Worm (Caenorhabditis elegans) whole organism, young adult: ENCODE results near the gene ash-2.
A peak's percentile ranks its signal among the peaks of the same experiment; 100 is the strongest.

ENCODE experiments used
- B0261.1 ChIP-seq: sonication (generic microtip); optimal IDR thresholded peaks from 2 replicates; lab custom pipeline; 2016; ENCODE audit warnings: mild to moderate bottlenecking, missing genetic modification characterization, moderate library complexity, missing compliant biosample characterization
- D2030.7 ChIP-seq: fragments of 200-800 bp; sonication (Bioruptor generic); IDR thresholded peaks from 2 replicates; pipeline ENCODE4 v1.3.6; 2022; ENCODE audit warnings: missing genetic modification reagents, missing genetic modification characterization, missing compliant biosample characterization
- F22D6.2 ChIP-seq: sonication (generic microtip); optimal IDR thresholded peaks from 2 replicates; lab custom pipeline; 2016; ENCODE audit warnings: mild to moderate bottlenecking, missing genetic modification characterization, missing compliant biosample characterization
- F39B2.1 ChIP-seq: fragments of 200-800 bp; sonication (Bioruptor generic); IDR thresholded peaks from 2 replicates; pipeline ENCODE4 v1.3.6; 2022; ENCODE audit warnings: missing genetic modification reagents, missing genetic modification characterization, missing compliant biosample characterization
- F52B5.7 ChIP-seq: sonication (generic microtip); optimal IDR thresholded peaks from 2 replicates; lab custom pipeline; 2016; ENCODE audit warnings: mild to moderate bottlenecking, missing genetic modification characterization, missing compliant biosample characterization
- Y53F4B.3 ChIP-seq: fragments of 200-800 bp; sonication (Bioruptor generic); IDR thresholded peaks from 2 replicates; pipeline ENCODE4 v1.3.6; 2022; ENCODE audit warnings: missing genetic modification reagents, missing genetic modification characterization, missing compliant biosample characterization
- Y79H2A.3 ChIP-seq: fragments of 200-800 bp; sonication (Bioruptor generic); conservative IDR thresholded peaks from 2 replicates; pipeline ENCODE4 v1.3.6; 2022; ENCODE audit warnings: missing genetic modification reagents, missing genetic modification characterization, missing compliant biosample characterization
- Y95B8A.8 ChIP-seq: fragments of 200-800 bp; sonication (Bioruptor generic); IDR thresholded peaks from 2 replicates; pipeline ENCODE4 v1.3.6; 2022; ENCODE audit warnings: missing genetic modification reagents, missing genetic modification characterization, missing compliant biosample characterization
- ama-1 ChIP-seq, 3 experiments: fragments of 150-350 bp in 1 of 3; sonication (generic microtip) in 2 of 3; optimal IDR thresholded peaks; 2 replicates each; lab custom pipeline; 2014 to 2018; ENCODE audit warnings: missing biosample characterization in 2 of 3, missing genetic modification characterization in 2 of 3, missing genetic modification reagents in 2 of 3
- atf-7 ChIP-seq: sonication (generic microtip); optimal IDR thresholded peaks from 2 replicates; lab custom pipeline; 2017; ENCODE audit warnings: mild to moderate bottlenecking, missing genetic modification characterization, missing compliant biosample characterization
- attf-5 ChIP-seq: fragments of 200-800 bp; sonication (Bioruptor generic); optimal IDR thresholded peaks from 2 replicates; lab custom pipeline; 2018; ENCODE audit warnings: mild to moderate bottlenecking, missing genetic modification characterization, missing compliant biosample characterization
- attf-6 ChIP-seq: fragments of 200-800 bp; sonication (Bioruptor generic); IDR thresholded peaks from 2 replicates; pipeline ENCODE4 v1.3.6; 2022; ENCODE audit warnings: missing genetic modification reagents, missing genetic modification characterization, missing compliant biosample characterization
- bed-2 ChIP-seq: fragments of 200-800 bp; sonication (Bioruptor generic); IDR thresholded peaks from 2 replicates; pipeline ENCODE4 v1.3.6; 2022; ENCODE audit warnings: missing genetic modification reagents, missing genetic modification characterization, missing compliant biosample characterization
- ceh-40 ChIP-seq: fragments of 200-800 bp; sonication (Bioruptor generic); IDR thresholded peaks from 2 replicates; pipeline ENCODE4 v1.3.6; 2022; ENCODE audit warnings: missing genetic modification characterization, missing compliant biosample characterization
- ceh-79 ChIP-seq: sonication (generic microtip); optimal IDR thresholded peaks from 2 replicates; lab custom pipeline; 2017; ENCODE audit warnings: mild to moderate bottlenecking, missing genetic modification characterization, missing compliant biosample characterization
- die-1 ChIP-seq: sonication (generic microtip); optimal IDR thresholded peaks from 2 replicates; lab custom pipeline; 2016; ENCODE audit warnings: missing genotype, mild to moderate bottlenecking, missing genetic modification characterization, missing compliant biosample characterization
- efl-1 ChIP-seq: fragments of 150-350 bp; optimal IDR thresholded peaks from 2 replicates; lab custom pipeline; 2014; ENCODE audit warnings: missing biosample characterization, missing genetic modification reagents, missing genetic modification characterization
- egl-18 ChIP-seq: fragments of 200-800 bp; sonication (Bioruptor generic); IDR thresholded peaks from 2 replicates; pipeline ENCODE4 v1.3.6; 2022; ENCODE audit warnings: missing genetic modification reagents, missing genetic modification characterization, missing compliant biosample characterization
- egl-44 ChIP-seq: fragments of 200-800 bp; sonication (Bioruptor generic); IDR thresholded peaks from 2 replicates; pipeline ENCODE4 v1.3.6; 2022; ENCODE audit warnings: missing genetic modification reagents, missing genetic modification characterization, missing compliant biosample characterization
- ets-4 ChIP-seq: fragments of 200-800 bp; sonication (Bioruptor generic); optimal IDR thresholded peaks from 2 replicates; lab custom pipeline; 2018; ENCODE audit warnings: mild to moderate bottlenecking, missing genetic modification characterization, missing compliant biosample characterization
- him-1 ChIP-seq: sonication (generic microtip); optimal IDR thresholded peaks from 2 replicates; lab custom pipeline; 2016; ENCODE audit warnings: missing genotype, missing genetic modification reagents, missing genetic modification characterization, missing compliant biosample characterization
- hlh-26 ChIP-seq: fragments of 200-800 bp; sonication (Bioruptor generic); conservative IDR thresholded peaks from 2 replicates; pipeline ENCODE4 v1.3.6; 2022; ENCODE audit warnings: missing genetic modification reagents, missing genetic modification characterization, missing compliant biosample characterization
- hmg-1.2 ChIP-seq: fragments of 200-800 bp; sonication (Bioruptor generic); IDR thresholded peaks from 2 replicates; pipeline ENCODE4 v1.3.6; 2022; ENCODE audit warnings: missing genetic modification reagents, missing genetic modification characterization, missing compliant biosample characterization
- hrde-1 ChIP-seq: sonication (generic microtip); optimal IDR thresholded peaks from 2 replicates; lab custom pipeline; 2016; ENCODE audit warnings: missing genetic modification characterization, mild to moderate bottlenecking, missing compliant biosample characterization, moderate library complexity, missing genotype, missing genetic modification reagents, borderline replicate concordance
- lag-1 ChIP-seq: fragments of 200-800 bp; sonication (Bioruptor generic); IDR thresholded peaks from 2 replicates; pipeline ENCODE4 v1.3.6; 2022; ENCODE audit warnings: missing genetic modification reagents, missing genetic modification characterization, missing compliant biosample characterization
- lin-26 ChIP-seq: fragments of 200-800 bp; sonication (Bioruptor generic); IDR thresholded peaks from 2 replicates; pipeline ENCODE4 v1.3.6; 2022; ENCODE audit warnings: missing genetic modification reagents, missing genetic modification characterization, missing compliant biosample characterization
- lsy-27 ChIP-seq: sonication (generic microtip); optimal IDR thresholded peaks from 2 replicates; lab custom pipeline; 2017; ENCODE audit warnings: missing genetic modification characterization, mild to moderate bottlenecking, missing compliant biosample characterization, antibody characterized with exemption, missing genotype, borderline replicate concordance; ENCODE audit not compliant: insufficient read depth
- madf-10 ChIP-seq: sonication (generic microtip); optimal IDR thresholded peaks from 2 replicates; lab custom pipeline; 2016; ENCODE audit warnings: mild to moderate bottlenecking, missing genetic modification characterization, missing compliant biosample characterization
- mcd-1 ChIP-seq: fragments of 200-800 bp; sonication (Bioruptor generic); IDR thresholded peaks from 2 replicates; pipeline ENCODE4 v1.3.6; 2022; ENCODE audit warnings: missing genetic modification reagents, missing genetic modification characterization, missing compliant biosample characterization
- nfya-1 ChIP-seq: sonication (generic microtip); optimal IDR thresholded peaks from 2 replicates; lab custom pipeline; 2017; ENCODE audit warnings: antibody characterized with exemption, missing compliant biosample characterization, missing genetic modification characterization, borderline replicate concordance; ENCODE audit not compliant: insufficient read depth
- nfya-2 ChIP-seq: fragments of 200-800 bp; sonication (Bioruptor generic); IDR thresholded peaks from 2 replicates; pipeline ENCODE4 v1.3.6; 2022; ENCODE audit warnings: missing genetic modification reagents, missing genetic modification characterization, missing compliant biosample characterization
- nfyb-1 ChIP-seq: fragments of 200-800 bp; sonication (Bioruptor generic); IDR thresholded peaks from 2 replicates; pipeline ENCODE4 v1.3.6; 2022; ENCODE audit warnings: missing genetic modification reagents, missing genetic modification characterization, missing compliant biosample characterization
- pha-4 ChIP-seq: fragments of 150-350 bp; sonication (generic microtip); optimal IDR thresholded peaks from 2 replicates; lab custom pipeline; 2014; ENCODE audit warnings: missing biosample characterization, missing genetic modification reagents, missing genetic modification characterization
- sea-2 ChIP-seq: fragments of 200-800 bp; sonication (Bioruptor generic); IDR thresholded peaks from 2 replicates; pipeline ENCODE4 v1.3.6; 2022; ENCODE audit warnings: missing genetic modification characterization, missing compliant biosample characterization
- snpc-1.1 ChIP-seq: sonication (generic microtip); optimal IDR thresholded peaks from 2 replicates; lab custom pipeline; 2017; ENCODE audit warnings: missing genetic modification characterization, mild to moderate bottlenecking, missing compliant biosample characterization, antibody characterized with exemption, moderate library complexity, missing genotype, missing genetic modification reagents; ENCODE audit not compliant: insufficient read depth
- snpc-1.3 ChIP-seq: sonication (generic microtip); optimal IDR thresholded peaks from 2 replicates; lab custom pipeline; 2017; ENCODE audit warnings: missing genetic modification characterization, mild to moderate bottlenecking, missing compliant biosample characterization, antibody characterized with exemption, moderate library complexity, missing genotype, missing genetic modification reagents; ENCODE audit not compliant: insufficient read depth
- snpc-4 ChIP-seq, 5 experiments: fragments of 150-350 bp in 1 of 5; sonication (generic microtip) in 4 of 5; optimal IDR thresholded peaks; 2 replicates each; lab custom pipeline; 2014 to 2018; ENCODE audit warnings: missing genetic modification characterization in 5 of 5, missing biosample characterization in 3 of 5, antibody characterized with exemption in 2 of 5, mild to moderate bottlenecking in 2 of 5, missing compliant biosample characterization in 2 of 5, missing genotype in 2 of 5, moderate library complexity in 2 of 5, missing genetic modification reagents in 1 of 5
- somi-1 ChIP-seq: fragments of 200-800 bp; sonication (Bioruptor generic); optimal IDR thresholded peaks from 2 replicates; lab custom pipeline; 2018; ENCODE audit warnings: mild to moderate bottlenecking, missing genetic modification characterization, missing compliant biosample characterization
- sptf-2 ChIP-seq: fragments of 200-800 bp; sonication (Bioruptor generic); optimal IDR thresholded peaks from 2 replicates; lab custom pipeline; 2018; ENCODE audit warnings: mild to moderate bottlenecking, missing genetic modification characterization, missing compliant biosample characterization
- tbp1 ChIP-seq: fragments of 200-800 bp; sonication (Bioruptor generic); optimal IDR thresholded peaks from 2 replicates; lab custom pipeline; 2018; ENCODE audit warnings: mild to moderate bottlenecking, missing genetic modification characterization, missing compliant biosample characterization
- tbx-9 ChIP-seq: sonication (generic microtip); optimal IDR thresholded peaks from 2 replicates; lab custom pipeline; 2016; ENCODE audit warnings: borderline replicate concordance, missing genetic modification characterization, inconsistent platforms, missing compliant biosample characterization
- unc-62 ChIP-seq: fragments of 150-350 bp; optimal IDR thresholded peaks from 2 replicates; lab custom pipeline; 2014; ENCODE audit warnings: missing biosample characterization, missing genetic modification reagents, missing genetic modification characterization
- ztf-18 ChIP-seq: sonication (generic microtip); optimal IDR thresholded peaks from 2 replicates; lab custom pipeline; 2016; ENCODE audit warnings: missing genotype, mild to moderate bottlenecking, missing genetic modification characterization, missing compliant biosample characterization
- ztf-25 ChIP-seq: fragments of 200-800 bp; sonication (Bioruptor generic); IDR thresholded peaks from 2 replicates; pipeline ENCODE4 v1.3.6; 2022; ENCODE audit warnings: missing genetic modification reagents, missing genetic modification characterization, missing compliant biosample characterization
- ztf-3 ChIP-seq: fragments of 200-800 bp; sonication (Bioruptor generic); optimal IDR thresholded peaks from 2 replicates; lab custom pipeline; 2018; ENCODE audit warnings: mild to moderate bottlenecking, missing genetic modification characterization, missing compliant biosample characterization

Gene ash-2

ce11 chrII:11960596-11961217 lies 18.9 kb upstream of the ash-2 start (continued):
- TF ChIP-seq pha-4 (tag; lab: Kevin White, UChicago) (no peak), sea-2 (GFP tag; lab: Robert Waterston, UW) (peak; percentile 96), hlh-26 (GFP tag; lab: Robert Waterston, UW) (peak; percentile 81; the same call in 1 of the 2 replicates), lsy-27 (peak; percentile 92), lin-26 (GFP tag; lab: Robert Waterston, UW) (peak; percentile 100), egl-44 (GFP tag; lab: Robert Waterston, UW) (peak; percentile 99), tbx-9 (tag; lab: Kevin White, UChicago) (peak; percentile 97), F52B5.7 (peak; percentile 99), Y53F4B.3 (peak; percentile 89), nfya-2 (GFP tag; lab: Robert Waterston, UW) (0 out of 2 replicates have a peak, but pooled peaks have one; percentile 79), ceh-79 (peak; percentile 97), atf-7 (tag; lab: Kevin White, UChicago) (peak; percentile 93), B0261.1 (tag; lab: Kevin White, UChicago) (peak; percentile 100), F39B2.1 (GFP tag; lab: Robert Waterston, UW) (peak; percentile 92), him-1 (tag; lab: Kevin White, UChicago) (peak; percentile 87), die-1 (tag; lab: Kevin White, UChicago) (peak; percentile 98), attf-5 (GFP tag; lab: Kevin White, UChicago) (peak; percentile 95), snpc-1.1 (tag; lab: Kevin White, UChicago) (peak; percentile 77), ztf-18 (peak; percentile 87), ama-1 (optimal IDR thresholded peaks at IDR 0.05; lab: Kevin White, UChicago) (no peak), ama-1 (GFP tag; optimal IDR thresholded peaks at IDR 0.05; lab: Kevin White, UChicago) (peak; percentile 90 to 96), mcd-1 (GFP tag; lab: Robert Waterston, UW) (peak; percentile 93), nfyb-1 (GFP tag; lab: Robert Waterston, UW) (peak; percentile 97), Y95B8A.8 (GFP tag; lab: Robert Waterston, UW) (peak; percentile 94), Y79H2A.3 (GFP tag; lab: Robert Waterston, UW) (peak; percentile 94), sptf-2 (GFP tag; lab: Kevin White, UChicago) (peak; percentile 99), ztf-25 (GFP tag; lab: Robert Waterston, UW) (peak; percentile 99), somi-1 (GFP tag; lab: Kevin White, UChicago) (peak; percentile 95), D2030.7 (GFP tag; lab: Robert Waterston, UW) (peak; percentile 96), efl-1 (GFP tag; lab: Kevin White, UChicago) (peak; percentile 49), snpc-1.3 (tag; lab: Kevin White, UChicago) (peak; percentile 96), hrde-1 (tag; lab: Kevin White, UChicago) (peak; percentile 97), madf-10 (tag; lab: Kevin White, UChicago) (peak; percentile 92), ztf-3 (GFP tag; lab: Kevin White, UChicago) (peak; percentile 84), ets-4 (peak; percentile 99), snpc-4 (GFP tag; optimal IDR thresholded peaks at IDR 0.05; lab: Kevin White, UChicago) (peak; percentile 88), snpc-4 (tag; optimal IDR thresholded peaks at IDR 0.05; lab: Kevin White, UChicago) (peak; percentile 14 to 85 (median 78)), attf-6 (GFP tag; lab: Robert Waterston, UW) (peak; percentile 89), hmg-1.2 (peak; percentile 92), tbp1 (GFP tag; lab: Kevin White, UChicago) (peak; percentile 100), F22D6.2 (tag; lab: Kevin White, UChicago) (peak; percentile 80), unc-62 (no peak), ceh-40 (GFP tag; lab: Robert Waterston, UW) (peak; percentile 96), egl-18 (GFP tag; lab: Robert Waterston, UW) (peak; percentile 92), lag-1 (GFP tag; lab: Robert Waterston, UW) (peak; percentile 71; the same call in 1 of the 2 replicates), nfya-1 (tag; lab: Kevin White, UChicago) (no peak), bed-2 (GFP tag; lab: Robert Waterston, UW) (peak; percentile 92)
